Worm (Caenorhabditis elegans) whole organism, young adult: ENCODE results near the gene W05B2.2.

Experiments used
- F49E8.2 ChIP-seq: sonication (generic microtip); optimal IDR thresholded peaks from 3 replicates; lab custom pipeline; 2017; ENCODE audit warnings: missing genetic modification characterization, mild to moderate bottlenecking, missing compliant biosample characterization, antibody characterized with exemption, moderate library complexity; ENCODE audit not compliant: insufficient read depth
- F57C9.4 ChIP-seq: sonication (generic microtip); optimal IDR thresholded peaks from 2 replicates; lab custom pipeline; 2017; ENCODE audit warnings: mild to moderate bottlenecking, missing genetic modification characterization, missing compliant biosample characterization
- ama-1 ChIP-seq, 3 experiments: fragments of 150-350 bp in 1 of 3; sonication (generic microtip) in 2 of 3; optimal IDR thresholded peaks; 2 replicates each; lab custom pipeline; 2014 to 2018; ENCODE audit warnings: missing biosample characterization in 2 of 3, missing genetic modification characterization in 2 of 3, missing genetic modification reagents in 2 of 3
- ekl-4 ChIP-seq: fragments of 200-800 bp; sonication (Bioruptor generic); IDR thresholded peaks from 2 replicates; pipeline ENCODE4 v1.3.6; 2022; ENCODE audit warnings: missing genetic modification reagents, missing genetic modification characterization, missing compliant biosample characterization
- him-1 ChIP-seq: sonication (generic microtip); optimal IDR thresholded peaks from 2 replicates; lab custom pipeline; 2016; ENCODE audit warnings: missing genotype, missing genetic modification reagents, missing genetic modification characterization, missing compliant biosample characterization
- hmg-1.2 ChIP-seq: fragments of 200-800 bp; sonication (Bioruptor generic); IDR thresholded peaks from 2 replicates; pipeline ENCODE4 v1.3.6; 2022; ENCODE audit warnings: missing genetic modification reagents, missing genetic modification characterization, missing compliant biosample characterization
- lir-1 ChIP-seq: fragments of 200-800 bp; sonication (Bioruptor generic); conservative IDR thresholded peaks from 2 replicates; pipeline ENCODE4 v1.3.6; 2022; ENCODE audit warnings: missing genetic modification reagents, missing genetic modification characterization, missing compliant biosample characterization
- mes-4 ChIP-seq: sonication (generic microtip); optimal IDR thresholded peaks from 2 replicates; lab custom pipeline; 2016; ENCODE audit warnings: missing genotype, missing genetic modification characterization, missing compliant biosample characterization
- nhr-90 ChIP-seq: sonication (generic microtip); optimal IDR thresholded peaks from 2 replicates; lab custom pipeline; 2016; ENCODE audit warnings: missing genotype, mild to moderate bottlenecking, missing genetic modification characterization, missing compliant biosample characterization
- sea-2 ChIP-seq: fragments of 200-800 bp; sonication (Bioruptor generic); IDR thresholded peaks from 2 replicates; pipeline ENCODE4 v1.3.6; 2022; ENCODE audit warnings: missing genetic modification characterization, missing compliant biosample characterization
- zfh-2 ChIP-seq: fragments of 200-800 bp; sonication (Bioruptor generic); conservative IDR thresholded peaks from 2 replicates; pipeline ENCODE4 v1.3.6; 2022; ENCODE audit warnings: missing genetic modification reagents, missing genetic modification characterization, missing compliant biosample characterization
- ztf-3 ChIP-seq: fragments of 200-800 bp; sonication (Bioruptor generic); optimal IDR thresholded peaks from 2 replicates; lab custom pipeline; 2018; ENCODE audit warnings: mild to moderate bottlenecking, missing genetic modification characterization, missing compliant biosample characterization

- TF ChIP-seq nhr-90 (tag; lab: Kevin White, UChicago): no peak
- no peak for TF ChIP-seq mes-4 (tag; lab: Kevin White, UChicago)
- no peak for TF ChIP-seq lir-1 (GFP tag; lab: Robert Waterston, UW)
- TF ChIP-seq F57C9.4 (tag; lab: Kevin White, UChicago): no peak
- TF ChIP-seq ama-1 (optimal IDR thresholded peaks at IDR 0.05; lab: Kevin White, UChicago): no peak
- TF ChIP-seq ama-1 (GFP tag; optimal IDR thresholded peaks at IDR 0.05; lab: Kevin White, UChicago): no peak
- TF ChIP-seq sea-2 (GFP tag; lab: Robert Waterston, UW): no peak
- no peak for TF ChIP-seq F49E8.2 (tag; lab: Kevin White, UChicago)
- no peak for TF ChIP-seq ztf-3 (GFP tag; lab: Kevin White, UChicago)
- TF ChIP-seq hmg-1.2: no peak
- no peak for TF ChIP-seq zfh-2 (GFP tag; lab: Robert Waterston, UW)
- TF ChIP-seq him-1 (tag; lab: Kevin White, UChicago): no peak
- TF ChIP-seq ekl-4 (GFP tag; lab: Robert Waterston, UW): no peak
These were observed 19.8 kb downstream of the W05B2.2 start, which contains the start of gene strd-1 for ce11 chrIII:10947155-10947554.
